Worm (Caenorhabditis elegans) whole organism, L4 larva: ENCODE data around the gene Y37B11A.3.

ENCODE experiments used
- D1046.2 ChIP-seq: fragments of 200-800 bp; sonication (Bioruptor generic); IDR thresholded peaks from 2 replicates; pipeline ENCODE4 v1.3.6; 2022; ENCODE audit warnings: missing genetic modification characterization, missing compliant biosample characterization
- F10B5.3 ChIP-seq: sonication (generic microtip); optimal IDR thresholded peaks from 2 replicates; lab custom pipeline; 2016; ENCODE audit warnings: mild to moderate bottlenecking, missing genetic modification characterization, missing compliant biosample characterization
- R02D3.7 ChIP-seq: fragments of 150-350 bp; sonication (generic microtip); optimal IDR thresholded peaks from 3 replicates; lab custom pipeline; 2014; ENCODE audit warnings: missing biosample characterization, missing genetic modification characterization
- T20F7.1 ChIP-seq: fragments of 200-800 bp; sonication (Bioruptor generic); optimal IDR thresholded peaks from 2 replicates; lab custom pipeline; 2018; ENCODE audit warnings: mild to moderate bottlenecking, missing genetic modification characterization, missing compliant biosample characterization
- T26A8.4 ChIP-seq: fragments of 200-800 bp; sonication (Bioruptor generic); IDR thresholded peaks from 2 replicates; pipeline ENCODE4 v1.3.6; 2022; ENCODE audit warnings: missing genetic modification characterization, missing compliant biosample characterization
- Y105C5A.15 ChIP-seq: fragments of 200-800 bp; sonication (Bioruptor generic); IDR thresholded peaks from 2 replicates; pipeline ENCODE4 v1.3.6; 2022; ENCODE audit warnings: missing genetic modification characterization, missing compliant biosample characterization
- aha-1 ChIP-seq: fragments of 150-350 bp; peaks from one replicate; lab custom pipeline; 2014; ENCODE audit warnings: missing biosample characterization, missing genetic modification characterization
- aly-2 ChIP-seq: sonication (generic microtip); optimal IDR thresholded peaks from 2 replicates; lab custom pipeline; 2018; ENCODE audit warnings: missing biosample characterization, missing genetic modification characterization
- arid-1 ChIP-seq: fragments of 200-800 bp; sonication (Bioruptor generic); conservative IDR thresholded peaks from 2 replicates; pipeline ENCODE4 v1.3.6; 2022; ENCODE audit warnings: missing genetic modification reagents, missing genetic modification characterization, missing compliant biosample characterization
- attf-4 ChIP-seq: sonication (generic microtip); optimal IDR thresholded peaks from 3 replicates; lab custom pipeline; 2017; ENCODE audit warnings: missing biosample characterization, missing genetic modification characterization
- ces-1 ChIP-seq: fragments of 150-350 bp; sonication (generic microtip); optimal IDR thresholded peaks from 4 replicates; lab custom pipeline; 2014; ENCODE audit warnings: missing biosample characterization, missing genetic modification reagents, missing genetic modification characterization
- daf-16 ChIP-seq, 3 experiments: sonication (generic microtip); optimal IDR thresholded peaks; 2 replicates each; lab custom pipeline; 2016 to 2017; ENCODE audit warnings: missing genetic modification characterization in 3 of 3, missing genetic modification reagents in 3 of 3, mild to moderate bottlenecking in 2 of 3, missing compliant biosample characterization in 2 of 3, missing biosample characterization in 1 of 3, moderate library complexity in 1 of 3
- daf-19 ChIP-seq: fragments of 200-800 bp; sonication (Bioruptor generic); conservative IDR thresholded peaks from 2 replicates; pipeline ENCODE4 v1.3.6; 2022; ENCODE audit warnings: missing genetic modification characterization, missing compliant biosample characterization
- daf-8 ChIP-seq: fragments of 200-800 bp; sonication (Bioruptor generic); IDR thresholded peaks from 2 replicates; pipeline ENCODE4 v1.3.6; 2022; ENCODE audit warnings: missing genetic modification characterization, missing compliant biosample characterization
- dmd-6 ChIP-seq: fragments of 200-800 bp; sonication (Bioruptor generic); IDR thresholded peaks from 2 replicates; pipeline ENCODE4 v1.3.6; 2022; ENCODE audit warnings: missing genetic modification reagents, missing genetic modification characterization, missing compliant biosample characterization
- dmd-8 ChIP-seq: fragments of 200-800 bp; sonication (Bioruptor generic); IDR thresholded peaks from 2 replicates; pipeline ENCODE4 v1.3.6; 2022; ENCODE audit warnings: missing genetic modification characterization, missing compliant biosample characterization
- dpl-1 ChIP-seq: fragments of 150-350 bp; optimal IDR thresholded peaks from 2 replicates; lab custom pipeline; 2014; ENCODE audit warnings: missing biosample characterization, missing genetic modification reagents, missing genetic modification characterization
- egl-27 ChIP-seq: sonication (generic microtip); optimal IDR thresholded peaks from 3 replicates; lab custom pipeline; 2017; ENCODE audit warnings: missing biosample characterization, missing genetic modification reagents, missing genetic modification characterization
- egl-43 ChIP-seq: fragments of 200-800 bp; sonication (Bioruptor generic); IDR thresholded peaks from 2 replicates; pipeline ENCODE4 v1.3.6; 2022; ENCODE audit warnings: missing genetic modification reagents, missing genetic modification characterization, missing compliant biosample characterization
- fos-1 ChIP-seq: fragments of 150-350 bp; optimal IDR thresholded peaks from 2 replicates; lab custom pipeline; 2014; ENCODE audit warnings: missing biosample characterization, missing genetic modification characterization
- hlh-11 ChIP-seq: fragments of 200-800 bp; sonication (Bioruptor generic); optimal IDR thresholded peaks from 2 replicates; lab custom pipeline; 2018; ENCODE audit warnings: mild to moderate bottlenecking, missing genetic modification characterization, missing compliant biosample characterization
- lim-7 ChIP-seq: fragments of 200-800 bp; sonication (Bioruptor generic); IDR thresholded peaks from 2 replicates; pipeline ENCODE4 v1.3.6; 2022; ENCODE audit warnings: missing genetic modification characterization, missing compliant biosample characterization
- lin-1 ChIP-seq: fragments of 200-800 bp; sonication (Bioruptor generic); IDR thresholded peaks from 2 replicates; pipeline ENCODE4 v1.3.6; 2022; ENCODE audit warnings: missing genetic modification reagents, missing genetic modification characterization, missing compliant biosample characterization
- lin-38 ChIP-seq: fragments of 200-800 bp; sonication (Bioruptor generic); IDR thresholded peaks from 2 replicates; pipeline ENCODE4 v1.3.6; 2022; ENCODE audit warnings: missing genetic modification reagents, missing genetic modification characterization, missing compliant biosample characterization
- lsy-2 ChIP-seq, 2 experiments: fragments of 150-350 bp in 1 of 2; sonication (generic microtip) in 1 of 2; optimal IDR thresholded peaks; 2 replicates each; lab custom pipeline; 2014 to 2017; ENCODE audit warnings: missing biosample characterization in 2 of 2, missing genetic modification characterization in 2 of 2
- madf-5 ChIP-seq, 2 experiments: fragments of 200-800 bp; sonication (Bioruptor generic); IDR thresholded peaks; 2 replicates each; pipeline ENCODE4 v1.3.6; 2022; ENCODE audit warnings: missing compliant biosample characterization in 2 of 2, missing genetic modification characterization in 2 of 2
- mdt-29 ChIP-seq: fragments of 200-800 bp; sonication (Bioruptor generic); IDR thresholded peaks from 2 replicates; pipeline ENCODE4 v1.3.6; 2022; ENCODE audit warnings: missing genetic modification reagents, missing genetic modification characterization, missing compliant biosample characterization
- mep-1 ChIP-seq: fragments of 150-350 bp; sonication (generic microtip); optimal IDR thresholded peaks from 3 replicates; lab custom pipeline; 2014; ENCODE audit warnings: missing biosample characterization, missing genetic modification characterization
- mxl-3 ChIP-seq: fragments of 200-800 bp; sonication (Bioruptor generic); optimal IDR thresholded peaks from 2 replicates; lab custom pipeline; 2018; ENCODE audit warnings: mild to moderate bottlenecking, missing genetic modification characterization, missing compliant biosample characterization
- nhr-10 ChIP-seq: fragments of 150-350 bp; optimal IDR thresholded peaks from 2 replicates; lab custom pipeline; 2014; ENCODE audit warnings: missing biosample characterization, missing genetic modification characterization
- nhr-102 ChIP-seq: sonication (generic microtip); optimal IDR thresholded peaks from 2 replicates; lab custom pipeline; 2016; ENCODE audit warnings: mild to moderate bottlenecking, missing genetic modification characterization, moderate library complexity, missing compliant biosample characterization
- nhr-111 ChIP-seq: fragments of 200-800 bp; sonication (Bioruptor generic); optimal IDR thresholded peaks from 2 replicates; lab custom pipeline; 2018; ENCODE audit warnings: mild to moderate bottlenecking, missing genetic modification characterization, missing compliant biosample characterization
- nhr-76 ChIP-seq: fragments of 150-350 bp; optimal IDR thresholded peaks from 2 replicates; lab custom pipeline; 2014; ENCODE audit warnings: missing biosample characterization, missing genetic modification characterization
- pqm-1 ChIP-seq: sonication (generic microtip); optimal IDR thresholded peaks from 2 replicates; lab custom pipeline; 2017; ENCODE audit warnings: missing biosample characterization, missing genetic modification characterization
- rbr-2 ChIP-seq: sonication (generic microtip); optimal IDR thresholded peaks from 2 replicates; lab custom pipeline; 2016; ENCODE audit warnings: missing genotype, missing genetic modification characterization, missing compliant biosample characterization
- sdz-12 ChIP-seq: fragments of 200-800 bp; sonication (Bioruptor generic); optimal IDR thresholded peaks from 2 replicates; lab custom pipeline; 2018; ENCODE audit warnings: mild to moderate bottlenecking, missing genetic modification characterization, missing compliant biosample characterization
- set-16 ChIP-seq: fragments of 200-800 bp; sonication (Bioruptor generic); IDR thresholded peaks from 2 replicates; pipeline ENCODE4 v1.3.6; 2022; ENCODE audit warnings: missing genetic modification reagents, missing genetic modification characterization, missing compliant biosample characterization
- skn-1 ChIP-seq: fragments of 150-350 bp; optimal IDR thresholded peaks from 2 replicates; lab custom pipeline; 2014; ENCODE audit warnings: missing biosample characterization, missing genetic modification characterization
- snpc-1.2 ChIP-seq: fragments of 200-800 bp; sonication (Bioruptor generic); IDR thresholded peaks from 2 replicates; pipeline ENCODE4 v1.3.6; 2022; ENCODE audit warnings: missing genetic modification reagents, missing genetic modification characterization, missing compliant biosample characterization
- spr-3 ChIP-seq: fragments of 200-800 bp; sonication (Bioruptor generic); optimal IDR thresholded peaks from 2 replicates; lab custom pipeline; 2018; ENCODE audit warnings: mild to moderate bottlenecking, missing genetic modification characterization, missing compliant biosample characterization
- tag-97 ChIP-seq: fragments of 200-800 bp; sonication (Bioruptor generic); IDR thresholded peaks from 2 replicates; pipeline ENCODE4 v1.3.6; 2022; ENCODE audit warnings: missing genetic modification characterization, missing compliant biosample characterization
- tra-1 ChIP-seq: fragments of 200-800 bp; sonication (Bioruptor generic); IDR thresholded peaks from 2 replicates; pipeline ENCODE4 v1.3.6; 2022; ENCODE audit warnings: missing genetic modification reagents, missing genetic modification characterization, missing compliant biosample characterization
- unc-130 ChIP-seq: sonication (generic microtip); optimal IDR thresholded peaks from 2 replicates; lab custom pipeline; 2016; ENCODE audit warnings: missing genetic modification reagents, missing genetic modification characterization, missing compliant biosample characterization
- unc-62 ChIP-seq, 3 experiments: fragments of 150-350 bp in 1 of 3; sonication (generic microtip); optimal IDR thresholded peaks in 2 of 3; peaks in 1 of 3; 1 replicate in 1 of 3; 2 replicates in 2 of 3; lab custom pipeline; 2014 to 2017; ENCODE audit warnings: missing biosample characterization in 3 of 3, missing genetic modification characterization in 3 of 3, missing genetic modification reagents in 3 of 3, missing genotype in 1 of 3
- zip-11 ChIP-seq: fragments of 200-800 bp; sonication (Bioruptor generic); IDR thresholded peaks from 2 replicates; pipeline ENCODE4 v1.3.6; 2022; ENCODE audit warnings: missing genetic modification characterization, missing compliant biosample characterization
- ztf-7 ChIP-seq: fragments of 150-350 bp; optimal IDR thresholded peaks from 2 replicates; lab custom pipeline; 2014; ENCODE audit warnings: missing biosample characterization, missing genetic modification characterization

The Y37B11A.3 gene

DNA sequence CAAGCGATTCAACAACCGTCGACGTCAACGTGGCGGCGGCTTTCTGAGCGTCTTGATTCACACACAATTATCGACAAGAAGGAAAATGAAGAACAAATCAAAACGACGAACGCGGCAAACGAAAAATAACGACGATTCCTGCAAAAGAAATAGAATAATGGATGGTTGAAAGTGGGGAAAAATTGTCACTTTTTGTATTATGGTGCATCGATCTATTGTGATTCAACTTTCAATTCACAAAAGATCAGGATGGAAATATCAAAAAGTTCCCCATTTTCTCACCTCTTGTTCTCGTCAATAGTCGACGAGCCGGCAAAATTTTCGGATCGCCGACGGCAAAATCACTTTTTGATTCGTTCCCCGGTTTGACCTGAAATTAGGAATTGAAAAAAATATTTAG lies 48.3 kb upstream of the Y37B11A.3 start, which contains the start of the genes R12B2.13 and mdt-15:
Gene R12B2.13, minus strand, starts transcription at position 101 of the 400 bp plus-strand sequence.
Gene mdt-15, minus strand, starts transcription at position 376 of the 400 bp plus-strand sequence.
- no peak for TF ChIP-seq dpl-1
- no peak for TF ChIP-seq lsy-2 (tag; optimal IDR thresholded peaks at IDR 0.05; lab: Kevin White, UChicago)
- TF ChIP-seq nhr-111 (GFP tag; lab: Kevin White, UChicago): no peak

DNA sequence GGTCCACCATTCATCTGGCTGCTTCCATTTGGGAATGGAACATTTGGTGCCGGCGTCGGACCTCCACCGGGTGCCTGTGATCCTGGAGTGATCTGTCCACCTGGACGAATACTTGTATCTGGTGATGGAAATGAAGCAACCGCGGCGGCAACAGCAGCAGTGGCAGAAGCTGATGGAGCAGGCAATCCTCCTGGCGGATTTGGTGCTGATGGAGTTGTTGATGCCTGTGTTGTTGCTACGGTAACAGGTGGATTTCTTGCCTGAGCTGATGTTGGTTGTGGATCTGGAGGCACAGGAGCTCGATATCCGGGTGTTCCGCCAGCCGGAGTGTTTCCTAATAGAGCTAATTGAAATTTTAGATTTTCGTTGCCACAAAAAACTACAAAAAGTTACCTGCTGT lies 47.3 kb upstream of the Y37B11A.3 start:
- TF ChIP-seq nhr-10 (tag; lab: Kevin White, UChicago) (no peak), fos-1 (tag; lab: Kevin White, UChicago) (no peak), arid-1 (GFP tag; lab: Robert Waterston, UW) (no peak), F10B5.3 (tag; lab: Kevin White, UChicago) (no peak), aha-1 (peak; percentile 85), egl-43 (peak; percentile 52; the same call in 1 of the 2 replicates), hlh-11 (tag; lab: Kevin White, UChicago) (no peak), dmd-8 (0 out of 2 replicates have a peak, but pooled peaks have one; percentile 21), sdz-12 (no peak), snpc-1.2 (GFP tag; lab: Robert Waterston, UW) (no peak), tag-97 (no peak), pqm-1 (tag; lab: Kevin White, UChicago) (no peak), spr-3 (GFP tag; lab: Kevin White, UChicago) (no peak), unc-62 (GFP tag; optimal IDR thresholded peaks at IDR 0.05 in 1 of 2; lab: Kevin White, UChicago) (peak in 1 of 2 experiments; percentile 79), unc-62 (tag; optimal IDR thresholded peaks at IDR 0.05; lab: Kevin White, UChicago) (no peak), set-16 (GFP tag; lab: Robert Waterston, UW) (peak; percentile 71), zip-11 (GFP tag; lab: Robert Waterston, UW) (0 out of 2 replicates have a peak, but pooled peaks have one; percentile 30), daf-19 (GFP tag; lab: Robert Waterston, UW) (no peak)

DNA sequence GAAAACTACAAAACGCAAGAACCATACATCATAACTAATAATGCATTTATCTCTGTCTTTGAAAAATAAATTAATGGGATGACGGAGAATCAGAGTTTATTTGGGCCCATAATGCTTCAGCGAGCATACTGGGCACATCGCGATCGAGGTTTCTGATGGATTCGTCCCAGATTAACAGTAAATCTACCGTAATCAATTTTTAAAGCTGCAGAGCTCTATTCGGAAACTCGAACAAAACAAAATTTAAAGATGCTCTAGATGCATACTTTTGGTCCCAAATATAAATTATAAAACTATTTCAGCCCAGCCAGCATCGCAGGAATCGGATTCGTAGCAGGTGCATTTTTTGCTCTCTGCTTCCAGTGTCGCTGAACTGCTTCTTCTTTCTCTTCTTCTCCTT lies 42.9 kb upstream of the Y37B11A.3 start:
- TF ChIP-seq egl-27 (no peak), egl-43 (0 out of 2 replicates have a peak, but pooled peaks have one; percentile 44), R02D3.7 (tag; lab: Kevin White, UChicago) (no peak), lin-38 (GFP tag; lab: Robert Waterston, UW) (0 out of 2 replicates have a peak, but pooled peaks have one; percentile 6), madf-5 (GFP tag; IDR thresholded peaks at IDR 0.05; lab: Robert Waterston, UW) (0 out of 4 replicates have a peak, but pooled peaks of 1 of the 2 experiments have one; percentile 56), daf-16 (GFP tag; optimal IDR thresholded peaks at IDR 0.05; lab: Kevin White, UChicago) (no peak), daf-16 (tag; optimal IDR thresholded peaks at IDR 0.05; lab: Kevin White, UChicago) (no peak), dmd-6 (GFP tag; lab: Robert Waterston, UW) (no peak; the same call in 1 of the 2 replicates), nhr-10 (tag; lab: Kevin White, UChicago) (no peak), mxl-3 (GFP tag; lab: Kevin White, UChicago) (no peak), aly-2 (tag; lab: Kevin White, UChicago) (no peak), Y105C5A.15 (GFP tag; lab: Robert Waterston, UW) (no peak), mdt-29 (GFP tag; lab: Robert Waterston, UW) (0 out of 2 replicates have a peak, but pooled peaks have one; percentile 19), mep-1 (tag; lab: Kevin White, UChicago) (no peak), nhr-111 (GFP tag; lab: Kevin White, UChicago) (no peak), lim-7 (GFP tag; lab: Robert Waterston, UW) (peak; percentile 56; the same call in 1 of the 2 replicates), daf-8 (GFP tag; lab: Robert Waterston, UW) (no peak), ces-1 (GFP tag; lab: Kevin White, UChicago) (no peak), ztf-7 (no peak), nhr-76 (tag; lab: Kevin White, UChicago) (no peak), nhr-102 (no peak), D1046.2 (no peak), rbr-2 (tag; lab: Kevin White, UChicago) (no peak), T20F7.1 (GFP tag; lab: Kevin White, UChicago) (no peak), T26A8.4 (GFP tag; lab: Robert Waterston, UW) (peak; percentile 31; the same call in 1 of the 2 replicates), unc-130 (GFP tag; lab: Kevin White, UChicago) (no peak), set-16 (GFP tag; lab: Robert Waterston, UW) (no peak), zip-11 (GFP tag; lab: Robert Waterston, UW) (no peak), attf-4 (tag; lab: Kevin White, UChicago) (no peak), lin-1 (GFP tag; lab: Robert Waterston, UW) (no peak), skn-1 (tag; lab: Kevin White, UChicago) (no peak), spr-3 (GFP tag; lab: Kevin White, UChicago) (no peak), hlh-11 (tag; lab: Kevin White, UChicago) (peak; percentile 5), tra-1 (GFP tag; lab: Robert Waterston, UW) (0 out of 2 replicates have a peak, but pooled peaks have one; percentile 11), sdz-12 (no peak)
